Fruit fly (Drosophila melanogaster) whole organism, prepupa: ENCODE results near the gene CG33689.
A peak's percentile ranks its signal among the peaks of the same experiment; 100 is the strongest.

Source experiments
- Lpt ChIP-seq: fragments of 200-800 bp; sonication (Bioruptor generic); optimal IDR thresholded peaks from 3 replicates; lab custom pipeline; 2016; ENCODE audit warnings: missing biosample characterization, missing genetic modification characterization
- cyc ChIP-seq: fragments of 200-800 bp; sonication (Bioruptor generic); optimal IDR thresholded peaks from 3 replicates; lab custom pipeline; 2016; ENCODE audit warnings: missing biosample characterization, missing genetic modification characterization
- esn ChIP-seq: fragments of 200-800 bp; sonication (Bioruptor generic); optimal IDR thresholded peaks from 2 replicates; lab custom pipeline; 2016; ENCODE audit warnings: missing biosample characterization, mild to moderate bottlenecking, missing genetic modification characterization, moderate library complexity
- spab ChIP-seq: fragments of 200-800 bp; sonication (Bioruptor generic); optimal IDR thresholded peaks from 2 replicates; lab custom pipeline; 2017; ENCODE audit warnings: missing biosample characterization, mild to moderate bottlenecking, missing genetic modification characterization, missing genetic modification reagents

DNA sequence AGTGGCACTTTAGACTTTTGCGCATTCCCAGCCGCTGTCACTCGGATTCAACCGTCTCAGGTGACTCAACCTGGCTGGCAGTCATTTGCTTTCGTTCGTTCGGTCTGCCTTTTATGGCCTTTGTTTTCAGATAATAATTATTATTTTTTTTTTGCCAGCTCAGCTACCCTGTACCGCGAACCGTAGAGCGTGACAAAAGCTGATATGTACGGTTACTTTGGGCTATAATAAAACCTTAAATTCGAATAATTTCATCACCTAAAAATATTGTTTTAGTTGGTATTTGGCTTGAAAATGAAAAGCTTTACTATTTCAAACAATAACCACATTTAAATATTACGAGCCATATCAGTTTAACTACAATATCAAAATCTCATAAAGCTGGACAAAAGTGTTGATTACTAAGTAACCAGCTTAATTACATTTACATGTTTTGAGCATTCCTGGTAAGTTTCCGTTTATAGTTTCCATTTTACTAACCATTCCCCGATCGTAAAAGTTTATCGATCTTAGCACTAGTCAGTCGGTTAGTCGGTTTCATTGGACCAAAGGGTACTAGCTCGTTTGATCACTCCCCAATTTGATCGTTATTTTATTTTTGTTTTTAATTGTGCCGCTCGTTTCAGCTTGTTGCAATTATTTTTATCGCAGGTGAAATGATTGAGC lies 49.0 kb upstream of the CG33689 start:
- TF ChIP-seq spab (GFP tag; lab: Kevin White, UChicago) (no peak), Lpt (no peak), cyc (no peak), esn (GFP tag; lab: Kevin White, UChicago) (peak; percentile 18)
